Worm (Caenorhabditis elegans): ENCODE measurements around the gene Y79H2A.12.

DNA sequence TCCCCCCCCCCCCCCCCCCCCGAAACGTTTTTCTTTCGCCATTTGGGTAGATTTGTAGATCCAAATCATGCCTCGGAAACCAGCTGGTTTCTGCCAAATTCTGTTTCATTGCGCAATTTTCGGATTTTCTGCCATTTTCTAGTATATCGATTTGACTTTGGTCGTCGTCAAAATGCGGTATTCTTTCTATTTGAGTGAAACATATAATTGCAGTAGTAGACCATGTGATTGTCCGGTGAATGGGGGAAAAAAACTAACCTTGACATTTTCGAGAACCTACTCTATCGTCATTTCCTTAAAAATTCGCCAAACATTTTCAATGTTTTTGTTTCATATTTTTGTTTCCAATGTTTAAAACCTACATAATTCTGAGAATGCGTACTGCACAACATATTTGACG is 13.1 kb downstream of the Y79H2A.12 start:
- TF ChIP-seq ztf-23 (GFP tag; IDR thresholded peaks at IDR 0.05), result no peak
- no peak for TF ChIP-seq tab-1 (GFP tag; IDR thresholded peaks at IDR 0.05)
- TF ChIP-seq T22C8.4 (GFP tag; IDR thresholded peaks at IDR 0.05), result no peak
- TF ChIP-seq ztf-29 (GFP tag; IDR thresholded peaks at IDR 0.05), result no peak
- TF ChIP-seq klf-2 (GFP tag; conservative IDR thresholded peaks at IDR 0.05), result no peak
- TF ChIP-seq flt-1 (GFP tag; IDR thresholded peaks at IDR 0.05), result no peak
- no peak for TF ChIP-seq cog-1 (tag; optimal IDR thresholded peaks at IDR 0.05)
- TF ChIP-seq med-1 (GFP tag; optimal IDR thresholded peaks at IDR 0.05; ENCODE audit: insufficient read depth), result no peak
- no peak for TF ChIP-seq ref-1 (GFP tag; conservative IDR thresholded peaks at IDR 0.05)

Data from whole organism, midembryonic.